Worm (Caenorhabditis elegans): ENCODE data around the gene F42A9.17.

DNA sequence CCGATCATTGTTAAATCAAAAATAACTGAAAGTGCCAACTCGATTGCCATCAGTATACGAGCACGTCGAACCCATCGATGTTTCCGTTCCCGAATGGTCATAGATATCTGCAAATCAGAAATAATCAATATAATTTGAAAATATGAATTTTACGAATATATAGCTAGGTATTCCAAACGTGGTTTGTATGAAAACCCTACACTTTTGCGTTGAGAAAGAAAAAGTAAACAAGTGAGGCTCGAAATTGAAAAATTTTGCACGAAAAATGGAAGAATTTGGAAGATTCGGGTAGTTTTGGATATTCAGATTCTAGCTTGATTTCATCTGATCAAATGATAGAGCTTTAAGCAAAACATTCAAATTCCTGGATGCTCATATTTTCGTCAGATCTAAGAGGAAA lies 27.0 kb upstream of the F42A9.17 start, which contains the start of gene F42A9.9:
- TF ChIP-seq snpc-4 (GFP tag; optimal IDR thresholded peaks at IDR 0.05) (no peak), snpc-4 (tag; optimal IDR thresholded peaks at IDR 0.05) (no peak), snpc-1.1 (tag; optimal IDR thresholded peaks at IDR 0.05; ENCODE audit: insufficient read depth) (no peak), nhr-90 (tag; optimal IDR thresholded peaks at IDR 0.05) (no peak), tbp1 (GFP tag; optimal IDR thresholded peaks at IDR 0.05) (no peak)
